Worm (Caenorhabditis elegans): ENCODE results near the gene F44F4.10.
A peak's percentile ranks its signal among the peaks of the same experiment; 100 is the strongest.

F44F4.10 gene

DNA sequence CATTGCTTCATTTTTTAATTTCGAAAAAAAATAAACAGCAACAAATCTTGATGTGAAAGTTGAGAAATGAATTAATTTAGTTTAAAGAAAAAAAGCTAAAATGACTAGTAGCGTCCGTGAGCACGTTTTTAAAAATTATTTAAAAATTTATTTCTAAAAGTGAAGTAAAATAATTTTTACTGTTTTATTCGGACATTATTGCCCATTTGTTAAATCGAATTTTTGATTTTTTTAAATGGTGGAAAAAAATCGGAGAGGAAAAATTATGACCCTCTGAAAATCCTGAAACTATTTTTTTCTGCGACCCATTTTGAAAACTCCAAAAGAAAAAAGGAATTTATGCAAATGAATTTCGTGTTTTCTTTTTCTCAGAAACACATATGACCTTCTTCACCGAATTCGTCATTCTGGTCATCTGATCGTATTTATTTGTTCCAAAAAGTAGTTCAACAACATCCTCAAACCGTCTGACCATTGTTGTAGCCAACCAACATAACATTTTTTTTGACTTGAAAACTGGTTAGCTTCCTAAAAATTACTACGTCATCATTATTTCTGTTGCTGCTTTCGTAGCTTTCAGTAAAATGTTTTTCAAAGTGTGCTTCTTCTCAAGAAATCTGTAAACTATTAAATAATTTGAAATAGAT, 31.1 kb downstream of the F44F4.10 start, which contains the start of gene F44F4.3:
TSS of gene F44F4.3 (minus strand) at position 51 of the 647 bp plus-strand sequence.
- no peak for TF ChIP-seq ama-1 (optimal IDR thresholded peaks at IDR 0.05)
- TF ChIP-seq fkh-10 (GFP tag; optimal IDR thresholded peaks at IDR 0.05): no peak
- peak; percentile 68 for TF ChIP-seq nhr-23 (tag; optimal IDR thresholded peaks at IDR 0.05)

- no peak for TF ChIP-seq hmg-11 (tag; optimal IDR thresholded peaks at IDR 0.05)
- no peak for TF ChIP-seq ceh-28 (tag; optimal IDR thresholded peaks at IDR 0.05)
- no peak for TF ChIP-seq egl-27 (tag; optimal IDR thresholded peaks at IDR 0.05)
- no peak for TF ChIP-seq sea-2 (GFP tag; optimal IDR thresholded peaks at IDR 0.05)
- TF ChIP-seq nhr-77 (tag; optimal IDR thresholded peaks at IDR 0.05): no peak
- no peak for TF ChIP-seq tbx-2 (tag; optimal IDR thresholded peaks at IDR 0.05)
- TF ChIP-seq nhr-28 (tag; optimal IDR thresholded peaks at IDR 0.05): no peak
- no peak for TF ChIP-seq jun-1 (tag; optimal IDR thresholded peaks at IDR 0.05)
- TF ChIP-seq nfya-1 (tag; optimal IDR thresholded peaks at IDR 0.05; ENCODE audit: insufficient read depth): no peak
- no peak for TF ChIP-seq fkh-10 (GFP tag; optimal IDR thresholded peaks at IDR 0.05)
- no peak for TF ChIP-seq elt-1 (tag; optimal IDR thresholded peaks at IDR 0.05)
- TF ChIP-seq unc-62 (GFP tag; optimal IDR thresholded peaks at IDR 0.05): no peak
- no peak for TF ChIP-seq pha-4 (tag; optimal IDR thresholded peaks at IDR 0.05)
- no peak for TF ChIP-seq nhr-11 (tag; optimal IDR thresholded peaks at IDR 0.05)
- TF ChIP-seq egl-5 (tag; optimal IDR thresholded peaks at IDR 0.05): no peak
- TF ChIP-seq ama-1 (optimal IDR thresholded peaks at IDR 0.05): no peak
- no peak for TF ChIP-seq elt-2 (tag; optimal IDR thresholded peaks at IDR 0.05)
- no peak for TF ChIP-seq lin-15B (tag; optimal IDR thresholded peaks at IDR 0.05)
- no peak for TF ChIP-seq snpc-4 (tag; optimal IDR thresholded peaks at IDR 0.05)
- no peak for TF ChIP-seq nhr-237 (tag; optimal IDR thresholded peaks at IDR 0.05)
Observed at ce11 chrII:10885250-10885649, 31.8 kb downstream of the F44F4.10 start.

- TF ChIP-seq fkh-10 (GFP tag; optimal IDR thresholded peaks at IDR 0.05): no peak
- TF ChIP-seq zag-1 (tag; optimal IDR thresholded peaks at IDR 0.05): no peak
- no peak for TF ChIP-seq skn-1 (tag; optimal IDR thresholded peaks at IDR 0.05)
- no peak for TF ChIP-seq nfya-1 (tag; optimal IDR thresholded peaks at IDR 0.05; ENCODE audit: insufficient read depth)
- TF ChIP-seq mdl-1 (tag; optimal IDR thresholded peaks at IDR 0.05): no peak
- no peak for TF ChIP-seq mml-1 (tag; optimal IDR thresholded peaks at IDR 0.05)
- TF ChIP-seq unc-39 (tag; optimal IDR thresholded peaks at IDR 0.05): no peak
- TF ChIP-seq fkh-2 (tag; optimal IDR thresholded peaks at IDR 0.05): no peak
- TF ChIP-seq egl-27 (tag; optimal IDR thresholded peaks at IDR 0.05): no peak
- TF ChIP-seq hmg-11 (tag; optimal IDR thresholded peaks at IDR 0.05): no peak
- no peak for TF ChIP-seq lin-15B (tag; optimal IDR thresholded peaks at IDR 0.05)
- TF ChIP-seq elt-2 (tag; optimal IDR thresholded peaks at IDR 0.05): no peak
- TF ChIP-seq nhr-67 (tag; optimal IDR thresholded peaks at IDR 0.05): no peak
- no peak for TF ChIP-seq sea-2 (GFP tag; optimal IDR thresholded peaks at IDR 0.05)
- TF ChIP-seq R02D3.7 (tag; optimal IDR thresholded peaks at IDR 0.05): no peak
- no peak for TF ChIP-seq elt-1 (tag; optimal IDR thresholded peaks at IDR 0.05)
Observed at ce11 chrII:10884396-10884795, 32.7 kb downstream of the F44F4.10 start, which contains the start of gene egg-3. TSS of gene egg-3 (minus strand) at chrII:10884441.

DNA sequence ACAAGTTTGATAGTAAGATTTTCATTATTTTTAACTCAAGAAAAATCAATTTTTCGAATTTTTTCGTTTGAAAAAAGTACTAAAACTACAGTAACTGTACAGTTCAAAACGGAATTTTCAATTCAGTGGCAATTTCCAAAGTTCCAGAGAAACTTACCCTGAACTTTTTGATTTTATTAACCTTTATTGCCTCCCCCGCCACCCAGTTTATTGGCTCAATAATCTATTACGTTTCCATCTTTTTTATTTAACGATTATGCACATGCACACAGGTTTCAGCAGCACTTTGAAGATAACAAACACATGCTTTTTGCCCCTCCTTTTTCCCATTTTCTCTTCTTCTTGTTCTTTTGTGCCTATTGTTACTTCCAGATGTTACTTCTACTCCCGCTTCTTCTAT, 36.4 kb downstream of the F44F4.10 start, which contains the start of gene lurp-1:
TSS of gene lurp-1 (plus strand) at position 301 of the 400 bp plus-strand sequence.
- TF ChIP-seq elt-3 (tag; optimal IDR thresholded peaks at IDR 0.05): no peak
- TF ChIP-seq nhr-237 (tag; optimal IDR thresholded peaks at IDR 0.05): no peak
- TF ChIP-seq jun-1 (tag; optimal IDR thresholded peaks at IDR 0.05): no peak
- no peak for TF ChIP-seq snpc-4 (tag; optimal IDR thresholded peaks at IDR 0.05)
- TF ChIP-seq fos-1 (tag; optimal IDR thresholded peaks at IDR 0.05): no peak
- no peak for TF ChIP-seq ceh-9 (tag; optimal IDR thresholded peaks at IDR 0.05)
- TF ChIP-seq unc-62 (GFP tag; optimal IDR thresholded peaks at IDR 0.05): no peak
- no peak for TF ChIP-seq nhr-11 (tag; optimal IDR thresholded peaks at IDR 0.05)
- no peak for TF ChIP-seq nhr-23 (tag; optimal IDR thresholded peaks at IDR 0.05)
- no peak for TF ChIP-seq nhr-77 (tag; optimal IDR thresholded peaks at IDR 0.05)
- no peak for TF ChIP-seq ama-1 (optimal IDR thresholded peaks at IDR 0.05)
- TF ChIP-seq pqm-1 (tag; optimal IDR thresholded peaks at IDR 0.05): no peak
- TF ChIP-seq egl-27 (tag; optimal IDR thresholded peaks at IDR 0.05): no peak
- no peak for TF ChIP-seq egl-5 (tag; optimal IDR thresholded peaks at IDR 0.05)
- no peak for TF ChIP-seq fkh-2 (tag; optimal IDR thresholded peaks at IDR 0.05)
- no peak for TF ChIP-seq skn-1 (tag; optimal IDR thresholded peaks at IDR 0.05)
- TF ChIP-seq unc-39 (tag; optimal IDR thresholded peaks at IDR 0.05): no peak
- no peak for TF ChIP-seq lin-39 (tag; optimal IDR thresholded peaks at IDR 0.05)
